Fruit fly (Drosophila melanogaster): ENCODE measurements around the gene sisA.

dm6 chrX:11342771-11343170 is 20.6 kb upstream of the sisA start:
- no peak for TF ChIP-seq CG8478 (optimal IDR thresholded peaks at IDR 0.05)
- no peak for TF ChIP-seq usp (GFP tag; optimal IDR thresholded peaks at IDR 0.05)
- no peak for TF ChIP-seq Dll (optimal IDR thresholded peaks at IDR 0.05)
- no peak for TF ChIP-seq pan (optimal IDR thresholded peaks at IDR 0.05)
- TF ChIP-seq psq (optimal IDR thresholded peaks at IDR 0.05): no peak
